In genomic region chr3L:4543034-4543806, dm6 we compare ENCODE assay signal across 1 fruit fly cellular context.
A peak's percentile ranks its signal among the peaks of the same experiment; 100 is the strongest.
TF ChIP-seq lines count a peak whose summit lies in the region.

No protein-coding gene starts in this region.

TF ChIP-seq in whole organism, embryonic, 481 proteins besides CTCF, POLR2A, EP300 and RAD21 (continued from another document and continues in another):
- TF ChIP-seq CG10654 (GFP tag; optimal IDR thresholded peaks at IDR 0.05; lab: Kevin White, UChicago): no peak
- TF ChIP-seq lmd (GFP tag; IDR thresholded peaks at IDR 0.05; lab: Robert Waterston, UW): peak; percentile 40; the same call in 1 of the 2 replicates
- no peak for TF ChIP-seq hbn (GFP tag; IDR thresholded peaks at IDR 0.05; lab: Robert Waterston, UW; ENCODE audit: partially characterized antibody)
- peak; percentile 36; the same call in 1 of the 3 replicates for TF ChIP-seq otp (GFP tag; IDR thresholded peaks at IDR 0.05; lab: Robert Waterston, UW)
- TF ChIP-seq MTF-1 (GFP tag; optimal IDR thresholded peaks at IDR 0.05; lab: Kevin White, UChicago; ENCODE audit: borderline replicate concordance): no peak
- TF ChIP-seq Six4 (GFP tag; optimal IDR thresholded peaks at IDR 0.05; lab: Kevin White, UChicago): no peak
- TF ChIP-seq CG7372 (GFP tag; IDR thresholded peaks at IDR 0.05; lab: Robert Waterston, UW): no peak
- no peak for TF ChIP-seq Sry-β (GFP tag; optimal IDR thresholded peaks at IDR 0.05; lab: Kevin White, UChicago)
- TF ChIP-seq CG4707 (GFP tag; optimal IDR thresholded peaks at IDR 0.05; lab: Kevin White, UChicago): peak; percentile 95
- no peak for TF ChIP-seq Max (GFP tag; optimal IDR thresholded peaks at IDR 0.05; lab: Kevin White, UChicago)
- TF ChIP-seq shn (GFP tag; optimal IDR thresholded peaks at IDR 0.05; lab: Kevin White, UChicago): peak; percentile 36
- no peak for TF ChIP-seq insv (GFP tag; optimal IDR thresholded peaks at IDR 0.05; lab: Kevin White, UChicago)
- TF ChIP-seq jumu (GFP tag; optimal IDR thresholded peaks at IDR 0.05; lab: Kevin White, UChicago): peak; percentile 32
- TF ChIP-seq CG32767 (GFP tag; IDR thresholded peaks at IDR 0.05; lab: Robert Waterston, UW): no peak
- peak; percentile 45 for TF ChIP-seq CHES-1-like (GFP tag; optimal IDR thresholded peaks at IDR 0.05; lab: Kevin White, UChicago)
- no peak for TF ChIP-seq crp (GFP tag; optimal IDR thresholded peaks at IDR 0.05; lab: Kevin White, UChicago)
- no peak for TF ChIP-seq Nf-YB (GFP tag; optimal IDR thresholded peaks at IDR 0.05; lab: Kevin White, UChicago)
- 0 out of 2 replicates have a peak, but pooled peaks have one; percentile 23 for TF ChIP-seq Bgb (GFP tag; IDR thresholded peaks at IDR 0.05; lab: Robert Waterston, UW; ENCODE audit: partially characterized antibody)
- TF ChIP-seq tin (GFP tag; optimal IDR thresholded peaks at IDR 0.05; lab: Kevin White, UChicago): peak; percentile 48
- TF ChIP-seq CG8478 (optimal IDR thresholded peaks at IDR 0.05; lab: Kevin White, UChicago): no peak
- 0 out of 2 replicates have a peak, but pooled peaks have one; percentile 14 for TF ChIP-seq CG6689 (GFP tag; IDR thresholded peaks at IDR 0.05; lab: Robert Waterston, UW)
- no peak for TF ChIP-seq Eip74EF (GFP tag; optimal IDR thresholded peaks at IDR 0.05; lab: Kevin White, UChicago)
- TF ChIP-seq CG13624 (GFP tag; optimal IDR thresholded peaks at IDR 0.05; lab: Kevin White, UChicago): no peak
- TF ChIP-seq CG8359 (GFP tag; optimal IDR thresholded peaks at IDR 0.05; lab: Kevin White, UChicago; ENCODE audit: borderline replicate concordance): no peak
- no peak for TF ChIP-seq peb (GFP tag; IDR thresholded peaks at IDR 0.05; lab: Robert Waterston, UW)
- TF ChIP-seq kni (GFP tag; optimal IDR thresholded peaks at IDR 0.05; lab: Kevin White, UChicago): no peak
- no peak for TF ChIP-seq oc (tag; optimal IDR thresholded peaks at IDR 0.05; lab: Kevin White, UChicago)
- TF ChIP-seq CG15696 (tag; optimal IDR thresholded peaks at IDR 0.05; lab: Kevin White, UChicago): no peak
- TF ChIP-seq tio (GFP tag; optimal IDR thresholded peaks at IDR 0.05; lab: Kevin White, UChicago): no peak
- TF ChIP-seq CG5245 (GFP tag; optimal IDR thresholded peaks at IDR 0.05; lab: Kevin White, UChicago): no peak
- TF ChIP-seq dimm (GFP tag; IDR thresholded peaks at IDR 0.05; lab: Robert Waterston, UW): peak; percentile 40; the same call in 1 of the 2 replicates
- TF ChIP-seq pum (GFP tag; optimal IDR thresholded peaks at IDR 0.05; lab: Kevin White, UChicago): peak; percentile 15
- TF ChIP-seq CG9215 (GFP tag; IDR thresholded peaks at IDR 0.05; lab: Robert Waterston, UW): peak; percentile 34; the same call in 1 of the 2 replicates
- TF ChIP-seq cad (GFP tag; optimal IDR thresholded peaks at IDR 0.05; lab: Kevin White, UChicago): no peak
- no peak for TF ChIP-seq cato (GFP tag; optimal IDR thresholded peaks at IDR 0.05; lab: Kevin White, UChicago; ENCODE audit: borderline replicate concordance)
- TF ChIP-seq fd102C (GFP tag; optimal IDR thresholded peaks at IDR 0.05; lab: Kevin White, UChicago): no peak
- no peak for TF ChIP-seq CG8944 (GFP tag; optimal IDR thresholded peaks at IDR 0.05; lab: Kevin White, UChicago)
- TF ChIP-seq Spps (tag; optimal IDR thresholded peaks at IDR 0.05; lab: Kevin White, UChicago): no peak
- TF ChIP-seq amos (GFP tag; IDR thresholded peaks at IDR 0.05; lab: Robert Waterston, UW; ENCODE audit: partially characterized antibody): no peak
- TF ChIP-seq CG18011 (GFP tag; optimal IDR thresholded peaks at IDR 0.05; lab: Kevin White, UChicago): no peak
- no peak for TF ChIP-seq lov (optimal IDR thresholded peaks at IDR 0.05; lab: Kevin White, UChicago)
- no peak for TF ChIP-seq lov (GFP tag; IDR thresholded peaks at IDR 0.05; lab: Robert Waterston, UW)
- TF ChIP-seq br (optimal IDR thresholded peaks at IDR 0.05; lab: Kevin White, UChicago): no peak
- no peak for TF ChIP-seq CG12236 (GFP tag; optimal IDR thresholded peaks at IDR 0.05; lab: Kevin White, UChicago)
- TF ChIP-seq caup (GFP tag; optimal IDR thresholded peaks at IDR 0.05; lab: Kevin White, UChicago; ENCODE audit: severe bottlenecking): peak; percentile 46
- TF ChIP-seq Tbp (GFP tag; optimal IDR thresholded peaks at IDR 0.05; lab: Kevin White, UChicago): no peak
- TF ChIP-seq grau (tag; optimal IDR thresholded peaks at IDR 0.05; lab: Kevin White, UChicago): peak; percentile 35
- TF ChIP-seq CG32772 (GFP tag; IDR thresholded peaks at IDR 0.05; lab: Robert Waterston, UW): peak; percentile 70
- no peak for TF ChIP-seq gcm2 (GFP tag; optimal IDR thresholded peaks at IDR 0.05; lab: Kevin White, UChicago)
- 0 out of 2 replicates have a peak, but pooled peaks have one; percentile 38 for TF ChIP-seq CG14014 (GFP tag; IDR thresholded peaks at IDR 0.05; lab: Robert Waterston, UW)
- TF ChIP-seq CG18476 (GFP tag; optimal IDR thresholded peaks at IDR 0.05; lab: Kevin White, UChicago): no peak
- TF ChIP-seq Hr3 (GFP tag; optimal IDR thresholded peaks at IDR 0.05; lab: Kevin White, UChicago): no peak
- no peak for TF ChIP-seq usp (GFP tag; optimal IDR thresholded peaks at IDR 0.05; lab: Kevin White, UChicago)
- TF ChIP-seq CG10366 (GFP tag; IDR thresholded peaks at IDR 0.05; lab: Robert Waterston, UW): peak; percentile 48
- TF ChIP-seq CG17829 (tag; optimal IDR thresholded peaks at IDR 0.05; lab: Kevin White, UChicago): no peak
- TF ChIP-seq fru (optimal IDR thresholded peaks at IDR 0.05; lab: Kevin White, UChicago): no peak
- peak; percentile 12 for TF ChIP-seq CG15269 (tag; optimal IDR thresholded peaks at IDR 0.05; lab: Kevin White, UChicago)
- no peak for TF ChIP-seq h (optimal IDR thresholded peaks at IDR 0.05; lab: Kevin White, UChicago)
- peak; percentile 68 for TF ChIP-seq lilli (GFP tag; optimal IDR thresholded peaks at IDR 0.05; lab: Kevin White, UChicago)
- TF ChIP-seq HmgZ (tag; optimal IDR thresholded peaks at IDR 0.05; lab: Kevin White, UChicago): no peak
- no peak for TF ChIP-seq CG3995 (GFP tag; optimal IDR thresholded peaks at IDR 0.05; lab: Kevin White, UChicago)
- peak; percentile 95 for TF ChIP-seq sqz (GFP tag; optimal IDR thresholded peaks at IDR 0.05; lab: Kevin White, UChicago)
- no peak for TF ChIP-seq hkb (optimal IDR thresholded peaks at IDR 0.05; lab: Kevin White, UChicago)
- TF ChIP-seq hkb (GFP tag; IDR thresholded peaks at IDR 0.05; lab: Robert Waterston, UW): no peak
- no peak for TF ChIP-seq TFAM (GFP tag; optimal IDR thresholded peaks at IDR 0.05; lab: Kevin White, UChicago)
- TF ChIP-seq chif (GFP tag; optimal IDR thresholded peaks at IDR 0.05; lab: Kevin White, UChicago): peak; percentile 39 to 41
- no peak for TF ChIP-seq CG42726 (GFP tag; IDR thresholded peaks at IDR 0.05; lab: Robert Waterston, UW; ENCODE audit: partially characterized antibody)
- TF ChIP-seq tna (GFP tag; IDR thresholded peaks at IDR 0.05; lab: Robert Waterston, UW; ENCODE audit: partially characterized antibody): peak; percentile 49; the same call in 1 of the 2 replicates
- TF ChIP-seq CG10274 (GFP tag; optimal IDR thresholded peaks at IDR 0.05; lab: Kevin White, UChicago): peak; percentile 6
- TF ChIP-seq CG7357 (GFP tag; IDR thresholded peaks at IDR 0.05; lab: Robert Waterston, UW): no peak
- TF ChIP-seq twi (tag; optimal IDR thresholded peaks at IDR 0.05; lab: Kevin White, UChicago): no peak
- no peak for TF ChIP-seq ham (GFP tag; IDR thresholded peaks at IDR 0.05; lab: Robert Waterston, UW)
- no peak for TF ChIP-seq CG2678 (tag; optimal IDR thresholded peaks at IDR 0.05; lab: Kevin White, UChicago)
- TF ChIP-seq sisA (GFP tag; IDR thresholded peaks at IDR 0.05; lab: Robert Waterston, UW): peak; percentile 40; the same call in 1 of the 2 replicates
- no peak for TF ChIP-seq Lpt (GFP tag; optimal IDR thresholded peaks at IDR 0.05; lab: Kevin White, UChicago)
- TF ChIP-seq CG15601 (tag; optimal IDR thresholded peaks at IDR 0.05; lab: Kevin White, UChicago): no peak
- TF ChIP-seq CG17385 (GFP tag; optimal IDR thresholded peaks at IDR 0.05; lab: Kevin White, UChicago): peak; percentile 28
- TF ChIP-seq H2.0 (GFP tag; IDR thresholded peaks at IDR 0.05; lab: Robert Waterston, UW): peak; percentile 47
- no peak for TF ChIP-seq Scr (GFP tag; IDR thresholded peaks at IDR 0.05; lab: Robert Waterston, UW; ENCODE audit: partially characterized antibody)
- peak in 1 of 2 experiments; percentile 98 for TF ChIP-seq bsh (GFP tag; optimal IDR thresholded peaks at IDR 0.05; lab: Kevin White, UChicago)
- no peak for TF ChIP-seq CG17568 (GFP tag; optimal IDR thresholded peaks at IDR 0.05; lab: Kevin White, UChicago)
- no peak for TF ChIP-seq CG2712 (tag; optimal IDR thresholded peaks at IDR 0.05; lab: Kevin White, UChicago)
- TF ChIP-seq CG13775 (GFP tag; optimal IDR thresholded peaks at IDR 0.05; lab: Kevin White, UChicago): no peak
- peak; percentile 60; the same call in 1 of the 4 replicates for TF ChIP-seq Gug (GFP tag; IDR thresholded peaks at IDR 0.05; lab: Robert Waterston, UW)
- TF ChIP-seq CG18619 (GFP tag; optimal IDR thresholded peaks at IDR 0.05; lab: Kevin White, UChicago): no peak
- no peak for TF ChIP-seq CG6813 (GFP tag; optimal IDR thresholded peaks at IDR 0.05; lab: Kevin White, UChicago)
- no peak; the same call in 1 of the 2 replicates for TF ChIP-seq MBD-R2 (GFP tag; IDR thresholded peaks at IDR 0.05; lab: Robert Waterston, UW)
- no peak for TF ChIP-seq Ets97D (GFP tag; optimal IDR thresholded peaks at IDR 0.05; lab: Kevin White, UChicago)
- TF ChIP-seq gro (GFP tag; optimal IDR thresholded peaks at IDR 0.05; lab: Kevin White, UChicago): peak; percentile 13
- TF ChIP-seq scrt (GFP tag; optimal IDR thresholded peaks at IDR 0.05; lab: Kevin White, UChicago): no peak
- TF ChIP-seq E2f1 (GFP tag; IDR thresholded peaks at IDR 0.05; lab: Robert Waterston, UW): 0 out of 2 replicates have a peak, but pooled peaks have one; percentile 21
- TF ChIP-seq Hmx (GFP tag; optimal IDR thresholded peaks at IDR 0.05; lab: Kevin White, UChicago): no peak
- TF ChIP-seq phol (tag; optimal IDR thresholded peaks at IDR 0.05; lab: Kevin White, UChicago): no peak
- TF ChIP-seq CG31365 (tag; optimal IDR thresholded peaks at IDR 0.05; lab: Kevin White, UChicago): no peak
- TF ChIP-seq CG16815 (GFP tag; optimal IDR thresholded peaks at IDR 0.05; lab: Kevin White, UChicago): no peak
- no peak for TF ChIP-seq pros (GFP tag; optimal IDR thresholded peaks at IDR 0.05; lab: Kevin White, UChicago)
- no peak for TF ChIP-seq pan (optimal IDR thresholded peaks at IDR 0.05; lab: Kevin White, UChicago)
- no peak for TF ChIP-seq pan (GFP tag; optimal IDR thresholded peaks at IDR 0.05 in 1 of 2, IDR thresholded peaks at IDR 0.05 in 1 of 2)
- TF ChIP-seq ac (GFP tag; optimal IDR thresholded peaks at IDR 0.05; lab: Kevin White, UChicago): no peak
- no peak for TF ChIP-seq CG17912 (GFP tag; optimal IDR thresholded peaks at IDR 0.05; lab: Kevin White, UChicago)
- TF ChIP-seq Xrp1 (GFP tag; IDR thresholded peaks at IDR 0.05; lab: Robert Waterston, UW): peak; percentile 64; the same call in 1 of the 2 replicates
- no peak for TF ChIP-seq knrl (GFP tag; IDR thresholded peaks at IDR 0.05; lab: Robert Waterston, UW; ENCODE audit: partially characterized antibody)
- no peak for TF ChIP-seq z (GFP tag; IDR thresholded peaks at IDR 0.05; lab: Robert Waterston, UW)
- no peak for TF ChIP-seq CG12219 (GFP tag; optimal IDR thresholded peaks at IDR 0.05; lab: Kevin White, UChicago)
- TF ChIP-seq NC2β (GFP tag; optimal IDR thresholded peaks at IDR 0.05; lab: Kevin White, UChicago): peak; percentile 27
- TF ChIP-seq eve (GFP tag; optimal IDR thresholded peaks at IDR 0.05; lab: Kevin White, UChicago): peak in 1 of 2 experiments; percentile 65
- peak; percentile 35 for TF ChIP-seq CG16863 (GFP tag; optimal IDR thresholded peaks at IDR 0.05; lab: Kevin White, UChicago)
- TF ChIP-seq Ravus (GFP tag; IDR thresholded peaks at IDR 0.05; lab: Robert Waterston, UW): no peak; the same call in 1 of the 2 replicates
- TF ChIP-seq CG30431 (GFP tag; optimal IDR thresholded peaks at IDR 0.05; lab: Kevin White, UChicago): peak; percentile 13
- TF ChIP-seq Atf3 (GFP tag; optimal IDR thresholded peaks at IDR 0.05; lab: Kevin White, UChicago): no peak
- TF ChIP-seq CG8290 (GFP tag; optimal IDR thresholded peaks at IDR 0.05; lab: Kevin White, UChicago): no peak
- TF ChIP-seq CG8290 (tag; optimal IDR thresholded peaks at IDR 0.05; lab: Kevin White, UChicago): peak in 1 of 2 experiments; percentile 69
- TF ChIP-seq Hsf (GFP tag; optimal IDR thresholded peaks at IDR 0.05; lab: Kevin White, UChicago): peak; percentile 11
- TF ChIP-seq CG11085 (GFP tag; IDR thresholded peaks at IDR 0.05; lab: Robert Waterston, UW): no peak
- TF ChIP-seq CG9727 (GFP tag; optimal IDR thresholded peaks at IDR 0.05; lab: Kevin White, UChicago): no peak
- no peak for TF ChIP-seq sc (optimal IDR thresholded peaks at IDR 0.05; lab: Kevin White, UChicago)
- TF ChIP-seq sc (GFP tag; optimal IDR thresholded peaks at IDR 0.05; lab: Kevin White, UChicago): no peak
- TF ChIP-seq zen (tag; optimal IDR thresholded peaks at IDR 0.05; lab: Kevin White, UChicago): no peak
- TF ChIP-seq schlank (tag; optimal IDR thresholded peaks at IDR 0.05; lab: Kevin White, UChicago): no peak
- TF ChIP-seq sr (GFP tag; IDR thresholded peaks at IDR 0.05; lab: Robert Waterston, UW): peak; percentile 76
- TF ChIP-seq Fer3 (tag; optimal IDR thresholded peaks at IDR 0.05; lab: Kevin White, UChicago): no peak
- no peak for TF ChIP-seq CG13296 (GFP tag; optimal IDR thresholded peaks at IDR 0.05; lab: Kevin White, UChicago)
- TF ChIP-seq CG43689 (GFP tag; IDR thresholded peaks at IDR 0.05; lab: Robert Waterston, UW): peak; percentile 8; the same call in 1 of the 2 replicates
- TF ChIP-seq da (GFP tag; optimal IDR thresholded peaks at IDR 0.05; lab: Kevin White, UChicago): peak; percentile 58
- TF ChIP-seq lbe (GFP tag; optimal IDR thresholded peaks at IDR 0.05; lab: Kevin White, UChicago): peak; percentile 27
- TF ChIP-seq CG3281 (GFP tag; optimal IDR thresholded peaks at IDR 0.05; lab: Kevin White, UChicago): peak; percentile 35
- TF ChIP-seq CG15479 (GFP tag; optimal IDR thresholded peaks at IDR 0.05; lab: Kevin White, UChicago): no peak
- peak; percentile 38; the same call in 1 of the 2 replicates for TF ChIP-seq CG17328 (GFP tag; IDR thresholded peaks at IDR 0.05; lab: Robert Waterston, UW)
- TF ChIP-seq CG8089 (GFP tag; optimal IDR thresholded peaks at IDR 0.05; lab: Kevin White, UChicago): no peak
- TF ChIP-seq dysf (GFP tag; IDR thresholded peaks at IDR 0.05; lab: Robert Waterston, UW): peak; percentile 49; the same call in 1 of the 3 replicates
- TF ChIP-seq CG4328 (GFP tag; optimal IDR thresholded peaks at IDR 0.05; lab: Kevin White, UChicago): no peak
- TF ChIP-seq psq (GFP tag; optimal IDR thresholded peaks at IDR 0.05; lab: Kevin White, UChicago): no peak
